Fruit fly (Drosophila melanogaster) whole organism, wandering third instar larva: Measurements from ENCODE around the gene Iml1.
A peak's percentile ranks its signal among the peaks of the same experiment; 100 is the strongest.

Source experiments
- CG32264 ChIP-seq: fragments of 200-800 bp; sonication (Bioruptor generic); optimal IDR thresholded peaks from 2 replicates; lab custom pipeline; 2016; ENCODE audit warnings: missing biosample characterization, missing genetic modification characterization
- Jra ChIP-seq: sonication (Bioruptor generic); optimal IDR thresholded peaks from 2 replicates; lab custom pipeline; 2016; ENCODE audit warnings: missing biosample characterization, missing genetic modification characterization
- Myc ChIP-seq: fragments of >200 bp; optimal IDR thresholded peaks from 2 replicates; lab custom pipeline; 2017
- OdsH ChIP-seq: fragments of 200-800 bp; sonication (Bioruptor generic); optimal IDR thresholded peaks from 2 replicates; lab custom pipeline; 2016; ENCODE audit warnings: missing biosample characterization, mild to moderate bottlenecking, missing genetic modification characterization
- Vsx2 ChIP-seq: fragments of 200-300, 225-300 bp; sonication (Bioruptor generic); optimal IDR thresholded peaks from 2 replicates; lab custom pipeline; 2018; ENCODE audit warnings: missing biosample characterization, missing genetic modification characterization; ENCODE audit not compliant: partially characterized antibody
- dmrt93B ChIP-seq: fragments of 200-800 bp; sonication (Bioruptor generic); optimal IDR thresholded peaks from 2 replicates; lab custom pipeline; 2018; ENCODE audit warnings: missing biosample characterization, mild to moderate bottlenecking, missing genetic modification characterization
- dsf ChIP-seq: sonication (Bioruptor generic); optimal IDR thresholded peaks from 2 replicates; lab custom pipeline; 2016; ENCODE audit warnings: missing biosample characterization, missing genetic modification characterization, borderline replicate concordance
- h ChIP-seq: fragments of 200-800 bp; sonication (Bioruptor generic); optimal IDR thresholded peaks from 3 replicates; lab custom pipeline; 2016; ENCODE audit warnings: missing biosample characterization, mild to moderate bottlenecking, missing genetic modification characterization
- lola ChIP-seq: fragments of >200 bp; optimal IDR thresholded peaks from 2 replicates; lab custom pipeline; 2017; ENCODE audit warnings: missing biosample characterization, missing genetic modification characterization
- psq ChIP-seq: fragments of 200-800 bp; sonication (Bioruptor generic); optimal IDR thresholded peaks from 3 replicates; lab custom pipeline; 2017; ENCODE audit warnings: missing biosample characterization, mild to moderate bottlenecking, missing genetic modification characterization, moderate library complexity
- sage ChIP-seq: fragments of 200-800 bp; sonication (Bioruptor generic); optimal IDR thresholded peaks from 2 replicates; lab custom pipeline; 2016; ENCODE audit warnings: missing biosample characterization, mild to moderate bottlenecking, missing genetic modification characterization
- tai ChIP-seq: sonication (Bioruptor generic); optimal IDR thresholded peaks from 2 replicates; lab custom pipeline; 2016; ENCODE audit warnings: missing biosample characterization, missing genetic modification characterization
- usp ChIP-seq: fragments of >200 bp; optimal IDR thresholded peaks from 2 replicates; lab custom pipeline; 2017; ENCODE audit warnings: missing biosample characterization, missing genetic modification characterization

DNA sequence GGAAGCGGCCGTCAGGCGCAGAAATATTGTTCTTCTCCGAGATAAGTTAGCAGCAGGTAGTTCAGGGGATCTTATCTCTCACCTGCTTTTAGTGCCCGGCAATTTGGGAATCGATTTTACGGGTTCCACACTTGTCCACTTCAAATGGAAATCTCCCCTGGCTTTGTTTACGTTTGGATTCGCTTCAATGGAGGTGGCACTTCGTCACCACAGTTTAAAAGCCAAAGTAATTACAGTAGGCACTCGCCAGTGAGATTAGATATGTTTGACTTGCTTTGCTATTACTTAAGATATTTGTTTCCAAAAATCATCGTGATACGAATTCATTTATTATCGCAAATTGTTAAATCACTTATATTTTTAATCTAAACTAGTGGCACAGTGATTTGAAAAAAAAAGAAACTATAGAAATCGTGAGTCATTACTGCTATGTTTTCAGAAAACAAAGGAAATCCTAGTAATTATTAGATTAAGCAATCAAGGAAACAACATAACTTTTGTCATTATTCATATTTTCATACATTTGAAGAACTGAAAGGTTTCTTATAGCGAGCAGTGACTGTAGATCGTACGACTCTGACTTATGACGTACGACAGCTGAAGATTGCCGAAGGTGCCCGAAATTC lies 14.6 kb upstream of the Iml1 start:
- no peak for TF ChIP-seq Vsx2
- peak; percentile 61 for TF ChIP-seq dmrt93B (GFP tag; lab: Kevin White, UChicago)
- no peak for TF ChIP-seq Myc
- TF ChIP-seq tai (GFP tag; lab: Kevin White, UChicago), result no peak
- peak; percentile 66 for TF ChIP-seq Jra (GFP tag; lab: Kevin White, UChicago)
- TF ChIP-seq usp (GFP tag; lab: Kevin White, UChicago), result no peak
- TF ChIP-seq psq (GFP tag; lab: Kevin White, UChicago), result peak; percentile 56
- TF ChIP-seq h (GFP tag; lab: Kevin White, UChicago), result peak; percentile 80
- peak; percentile 81 for TF ChIP-seq OdsH (GFP tag; lab: Kevin White, UChicago)
- TF ChIP-seq dsf (GFP tag; lab: Kevin White, UChicago), result no peak
- TF ChIP-seq CG32264 (GFP tag; lab: Kevin White, UChicago), result peak; percentile 29
- no peak for TF ChIP-seq sage (GFP tag; lab: Kevin White, UChicago)
- no peak for TF ChIP-seq lola (GFP tag; lab: Kevin White, UChicago)
